Worm (Caenorhabditis elegans): Measurements from ENCODE around the gene T25D10.1.

Gene T25D10.1

ce11 chrII:6360822-6361221 lies 42.4 kb upstream of the T25D10.1 start, which contains the start of gene K10B2.4 (continued):
- TF ChIP-seq F23B12.7 (tag; optimal IDR thresholded peaks at IDR 0.05; ENCODE audit: insufficient read depth): peak; percentile 80
- TF ChIP-seq F52B5.7 (tag; optimal IDR thresholded peaks at IDR 0.05): no peak
- TF ChIP-seq snpc-1.1 (tag; optimal IDR thresholded peaks at IDR 0.05; ENCODE audit: insufficient read depth): no peak
- TF ChIP-seq ceh-58 (GFP tag; IDR thresholded peaks at IDR 0.05): no peak
- no peak for TF ChIP-seq sptf-2 (GFP tag; optimal IDR thresholded peaks at IDR 0.05)
- no peak for TF ChIP-seq B0019.2 (GFP tag; conservative IDR thresholded peaks at IDR 0.05)
- no peak for TF ChIP-seq rec-8 (tag; optimal IDR thresholded peaks at IDR 0.05)
- no peak for TF ChIP-seq zfh-2 (GFP tag; conservative IDR thresholded peaks at IDR 0.05)
- TF ChIP-seq hlh-12 (tag; optimal IDR thresholded peaks at IDR 0.05): no peak
- no peak for TF ChIP-seq lsy-27 (tag; optimal IDR thresholded peaks at IDR 0.05; ENCODE audit: borderline replicate concordance, insufficient read depth)
- TF ChIP-seq athp-1 (tag; optimal IDR thresholded peaks at IDR 0.05): no peak
- peak; percentile 74; the same call in 1 of the 2 replicates for TF ChIP-seq madf-3 (GFP tag; IDR thresholded peaks at IDR 0.05)
- TF ChIP-seq attf-6 (GFP tag; IDR thresholded peaks at IDR 0.05): no peak
- no peak for TF ChIP-seq ztf-6 (GFP tag; IDR thresholded peaks at IDR 0.05)
- no peak for TF ChIP-seq C17E4.6 (GFP tag; IDR thresholded peaks at IDR 0.05)
- TF ChIP-seq madf-8 (GFP tag; conservative IDR thresholded peaks at IDR 0.05): no peak
- TF ChIP-seq lir-1 (GFP tag; conservative IDR thresholded peaks at IDR 0.05): no peak
- no peak for TF ChIP-seq pha-4 (tag; optimal IDR thresholded peaks at IDR 0.05)
- peak; percentile 11 for TF ChIP-seq tbp1 (GFP tag; optimal IDR thresholded peaks at IDR 0.05)
- TF ChIP-seq aptf-2 (GFP tag; conservative IDR thresholded peaks at IDR 0.05): no peak
- no peak for TF ChIP-seq ccch-3 (GFP tag; optimal IDR thresholded peaks at IDR 0.05)
- no peak for TF ChIP-seq ets-4 (GFP tag; optimal IDR thresholded peaks at IDR 0.05)
- peak; percentile 43 for TF ChIP-seq tlf-1 (GFP tag; optimal IDR thresholded peaks at IDR 0.05)
- TF ChIP-seq snpc-4 (GFP tag; optimal IDR thresholded peaks at IDR 0.05): peak; percentile 0
- peak; percentile 22 to 42 (median 36) for TF ChIP-seq snpc-4 (tag; optimal IDR thresholded peaks at IDR 0.05)
- no peak for TF ChIP-seq Y53F4B.3 (GFP tag; IDR thresholded peaks at IDR 0.05)
- TF ChIP-seq cebp-1 (GFP tag; IDR thresholded peaks at IDR 0.05): no peak
- TF ChIP-seq cebp-1 (tag; optimal IDR thresholded peaks at IDR 0.05): peak; percentile 47
- TF ChIP-seq ztf-22 (GFP tag; optimal IDR thresholded peaks at IDR 0.05): no peak
- TF ChIP-seq rcor-1 (GFP tag; IDR thresholded peaks at IDR 0.05): peak; percentile 43; the same call in 1 of the 2 replicates
- TF ChIP-seq lin-54 (GFP tag; optimal IDR thresholded peaks at IDR 0.05): peak; percentile 62
- no peak for TF ChIP-seq ztf-25 (GFP tag; IDR thresholded peaks at IDR 0.05)
- TF ChIP-seq nfyb-1 (GFP tag; IDR thresholded peaks at IDR 0.05): peak; percentile 57; the same call in 1 of the 2 replicates
- TF ChIP-seq bed-2 (GFP tag; IDR thresholded peaks at IDR 0.05): no peak
- no peak for TF ChIP-seq ztf-3 (GFP tag; optimal IDR thresholded peaks at IDR 0.05)
- TF ChIP-seq snpc-3.4 (tag; optimal IDR thresholded peaks at IDR 0.05): no peak
- no peak for TF ChIP-seq sea-2 (GFP tag; IDR thresholded peaks at IDR 0.05)
- TF ChIP-seq T26A5.8 (tag; optimal IDR thresholded peaks at IDR 0.05): no peak
- TF ChIP-seq aptf-3 (GFP tag; IDR thresholded peaks at IDR 0.05): no peak
- TF ChIP-seq ceh-100 (GFP tag; IDR thresholded peaks at IDR 0.05): peak; percentile 34; the same call in 1 of the 2 replicates
- no peak for TF ChIP-seq C06A6.2 (GFP tag; conservative IDR thresholded peaks at IDR 0.05)
- peak; percentile 32 for TF ChIP-seq ceh-27 (GFP tag; optimal IDR thresholded peaks at IDR 0.05)
- TF ChIP-seq nhr-179 (tag; optimal IDR thresholded peaks at IDR 0.05): no peak
- no peak for TF ChIP-seq bed-1 (GFP tag; IDR thresholded peaks at IDR 0.05)
- TF ChIP-seq nfya-1 (tag; optimal IDR thresholded peaks at IDR 0.05; ENCODE audit: borderline replicate concordance, insufficient read depth): no peak
- no peak for TF ChIP-seq Y53G8AR.9 (GFP tag; conservative IDR thresholded peaks at IDR 0.05)
- TF ChIP-seq F49E8.2 (tag; optimal IDR thresholded peaks at IDR 0.05; ENCODE audit: insufficient read depth): peak; percentile 43
- TF ChIP-seq ztf-18 (tag; optimal IDR thresholded peaks at IDR 0.05): peak; percentile 92
